Fruit fly (Drosophila melanogaster): ENCODE data around the gene Xe7.

Gene Xe7

dm6 chr3R:5649903-5650302 lies 19.2 kb downstream of the Xe7 start:
- no peak for TF ChIP-seq CG17801 (GFP tag; optimal IDR thresholded peaks at IDR 0.05; ENCODE audit: partially characterized antibody)

dm6 chr3R:5648569-5649476 lies 20.3 kb downstream of the Xe7 start, which contains the start of the genes MTA1-like and Sec23:
Gene MTA1-like (minus strand): TSS chr3R:5648738.
Gene Sec23 (plus strand): TSS chr3R:5649065.
- no peak for TF ChIP-seq CG17801 (GFP tag; optimal IDR thresholded peaks at IDR 0.05; ENCODE audit: partially characterized antibody)

DNA sequence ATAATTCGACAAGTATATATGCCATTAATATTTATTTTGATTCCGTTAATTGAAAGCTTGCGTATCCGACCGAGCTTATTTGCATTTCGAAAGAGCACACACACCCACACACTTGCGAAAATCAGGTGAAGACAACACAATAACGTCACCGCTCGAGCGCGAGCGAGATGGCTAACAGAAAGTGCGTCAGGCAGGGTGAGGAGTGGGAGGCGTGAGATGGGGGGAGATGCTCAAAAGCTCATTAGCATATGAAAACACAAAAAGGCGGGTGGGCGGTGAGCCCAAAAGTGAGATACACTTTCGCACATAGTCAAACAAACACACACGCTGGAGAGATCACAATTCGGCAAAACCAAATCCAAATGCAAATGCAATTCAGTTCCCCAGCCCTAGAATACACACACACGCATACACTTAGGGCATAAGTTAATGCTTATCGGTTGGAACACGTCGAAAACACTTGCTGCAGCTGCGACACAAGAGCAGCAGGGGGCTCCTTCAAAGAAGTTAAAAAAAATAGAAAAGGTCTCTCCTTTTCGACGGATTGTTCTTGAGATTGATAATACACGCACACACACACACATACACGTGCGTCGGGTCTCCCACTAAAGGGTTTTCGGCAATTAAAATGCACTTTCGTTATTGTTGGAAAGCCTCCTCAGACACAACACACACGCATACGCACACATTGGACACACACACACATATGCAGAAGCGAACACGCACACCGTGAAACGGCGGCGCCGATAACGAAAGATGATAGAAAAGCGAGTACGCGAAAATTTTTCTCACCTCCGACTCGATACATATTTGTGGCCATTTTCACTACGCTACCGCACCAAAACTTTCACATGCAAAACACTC lies 21.2 kb downstream of the Xe7 start:
- TF ChIP-seq CG17801 (GFP tag; optimal IDR thresholded peaks at IDR 0.05; ENCODE audit: partially characterized antibody): no peak

dm6 chr3R:5643421-5643820 lies 25.7 kb downstream of the Xe7 start:
- no peak for TF ChIP-seq CG17801 (GFP tag; optimal IDR thresholded peaks at IDR 0.05; ENCODE audit: partially characterized antibody)

DNA sequence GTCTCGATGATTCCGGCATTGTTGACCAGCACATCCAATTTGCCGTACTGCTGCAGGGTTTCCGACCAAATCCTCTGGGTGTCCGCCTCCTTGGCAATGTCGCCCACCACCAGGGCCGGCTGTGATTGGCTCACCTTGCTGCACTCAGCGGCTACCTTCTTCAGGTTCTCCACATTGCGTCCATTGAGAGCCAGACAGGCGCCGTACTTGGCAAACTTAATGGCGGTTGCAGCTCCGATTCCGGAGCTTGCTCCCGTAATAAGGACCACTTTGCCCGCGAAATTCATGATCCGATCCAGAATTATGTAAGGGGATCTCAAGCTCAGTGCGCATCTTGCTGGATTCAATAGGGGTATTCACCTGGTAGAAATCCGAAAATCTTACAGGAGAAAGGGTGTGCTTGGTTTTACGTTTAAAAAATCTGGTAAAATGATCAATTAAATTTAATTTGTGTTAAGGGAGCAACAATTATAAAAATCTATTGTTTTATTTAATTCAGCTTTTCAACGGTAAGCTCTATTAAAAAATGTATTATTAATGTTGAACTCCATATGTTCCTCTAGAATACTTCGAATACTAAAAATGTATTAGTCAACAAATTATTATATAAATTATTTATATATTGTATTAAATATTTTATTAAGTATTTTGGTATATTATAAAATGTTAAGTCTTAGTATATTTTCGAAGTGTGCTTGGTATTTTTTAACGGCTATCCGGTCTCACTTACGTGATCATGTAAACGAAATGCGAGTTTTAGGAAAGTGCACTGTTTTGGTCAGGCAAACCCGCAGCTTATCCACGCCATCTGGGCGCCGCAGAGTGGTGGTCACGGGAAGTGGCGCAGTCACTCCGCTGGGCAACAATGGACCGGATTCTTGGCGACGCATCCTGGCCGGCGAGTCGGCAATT lies 32.4 kb downstream of the Xe7 start, which contains the start of the genes CG31548 and CG12170:
TSS of gene CG31548 (minus strand) at position 334 of the 912 bp plus-strand sequence.
TSS of gene CG12170 (plus strand) at position 716 of the 912 bp plus-strand sequence.
- TF ChIP-seq CG17801 (GFP tag; optimal IDR thresholded peaks at IDR 0.05; ENCODE audit: partially characterized antibody): no peak

- TF ChIP-seq CG17801 (GFP tag; optimal IDR thresholded peaks at IDR 0.05; ENCODE audit: partially characterized antibody): no peak
These were observed 33.6 kb downstream of the Xe7 start, which contains the start of gene CG31546 for dm6 chr3R:5635524-5635923. Gene CG31546 (minus strand): TSS chr3R:5635624.

DNA sequence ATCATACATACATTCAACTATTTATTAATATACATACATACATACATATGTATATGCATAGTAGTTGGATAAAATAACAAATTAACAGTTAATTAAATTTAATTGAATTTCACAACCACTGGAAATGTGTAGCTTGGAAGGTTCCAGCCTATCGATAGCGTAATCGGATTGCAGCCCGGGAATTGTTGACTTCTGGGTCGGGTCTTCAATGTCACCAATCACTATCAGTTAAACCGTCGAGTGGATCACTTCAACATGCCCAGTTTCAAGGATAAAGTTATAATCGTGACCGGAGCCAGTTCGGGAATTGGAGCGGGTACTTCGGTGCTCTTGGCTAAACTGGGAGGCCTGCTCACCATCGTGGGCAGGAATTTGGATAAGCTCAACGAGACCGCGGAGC lies 35.7 kb downstream of the Xe7 start, which contains the start of gene CG12171:
TSS of gene CG12171 (plus strand) at position 191 of the 400 bp plus-strand sequence.
- peak; percentile 57 for TF ChIP-seq CG17801 (GFP tag; optimal IDR thresholded peaks at IDR 0.05; ENCODE audit: partially characterized antibody)

DNA sequence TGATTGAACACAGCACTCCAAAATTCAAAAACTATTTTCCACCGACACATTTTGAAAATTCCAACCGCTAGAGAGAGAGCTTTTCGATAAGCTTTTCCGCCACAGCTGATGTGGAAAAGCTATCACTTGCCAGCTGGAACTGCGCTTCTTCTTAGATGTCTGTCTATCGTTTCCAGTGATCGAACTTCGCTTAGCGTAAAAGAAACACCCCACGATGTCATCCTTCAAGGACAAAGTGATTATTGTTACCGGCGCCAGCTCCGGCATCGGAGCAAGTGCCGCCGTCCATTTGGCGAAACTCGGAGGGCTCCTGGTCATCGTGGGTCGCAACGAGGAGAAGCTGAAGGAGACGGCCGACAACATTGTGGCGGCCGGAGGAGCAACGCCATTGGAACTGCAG lies 37.0 kb downstream of the Xe7 start, which contains the start of gene CG31549:
TSS of gene CG31549 (plus strand) at position 11 of the 400 bp plus-strand sequence.
- TF ChIP-seq CG17801 (GFP tag; optimal IDR thresholded peaks at IDR 0.05; ENCODE audit: partially characterized antibody): peak; percentile 57

DNA sequence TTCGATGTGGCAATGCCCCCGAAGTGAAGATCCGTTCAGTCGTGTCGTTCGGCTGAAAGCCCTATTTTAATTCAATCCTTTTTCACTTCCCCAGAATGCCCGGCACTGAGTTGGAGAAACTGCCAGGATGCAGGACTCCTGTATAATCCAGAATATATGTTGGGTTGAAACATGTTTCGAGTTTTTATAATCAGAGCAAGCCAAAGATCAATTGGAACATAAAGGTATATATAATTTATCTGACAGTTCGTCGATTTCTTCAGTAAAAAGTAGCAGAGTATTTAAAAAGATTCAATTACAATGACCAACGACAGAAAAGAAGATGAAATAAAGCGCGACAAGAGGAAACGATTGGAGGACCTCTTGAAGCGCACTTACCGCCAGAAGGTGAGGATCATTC lies 41.6 kb downstream of the Xe7 start, which contains the start of gene CG31551:
TSS of gene CG31551 (plus strand) at position 301 of the 400 bp plus-strand sequence.
- TF ChIP-seq CG17801 (GFP tag; optimal IDR thresholded peaks at IDR 0.05; ENCODE audit: partially characterized antibody): no peak

- TF ChIP-seq CG17801 (GFP tag; optimal IDR thresholded peaks at IDR 0.05; ENCODE audit: partially characterized antibody): peak; percentile 90
These were observed 44.8 kb downstream of the Xe7 start, which contains the start of the genes Dph4, Spec2 and RpL13A for dm6 chr3R:5624115-5624878. Gene Dph4 (minus strand): TSS chr3R:5624125. Gene Spec2 (minus strand): TSS chr3R:5624125. Gene RpL13A (plus strand): TSS chr3R:5624474.

- TF ChIP-seq CG17801 (GFP tag; optimal IDR thresholded peaks at IDR 0.05; ENCODE audit: partially characterized antibody): peak; percentile 76
These were observed 46.0 kb downstream of the Xe7 start for dm6 chr3R:5622985-5623630.

DNA sequence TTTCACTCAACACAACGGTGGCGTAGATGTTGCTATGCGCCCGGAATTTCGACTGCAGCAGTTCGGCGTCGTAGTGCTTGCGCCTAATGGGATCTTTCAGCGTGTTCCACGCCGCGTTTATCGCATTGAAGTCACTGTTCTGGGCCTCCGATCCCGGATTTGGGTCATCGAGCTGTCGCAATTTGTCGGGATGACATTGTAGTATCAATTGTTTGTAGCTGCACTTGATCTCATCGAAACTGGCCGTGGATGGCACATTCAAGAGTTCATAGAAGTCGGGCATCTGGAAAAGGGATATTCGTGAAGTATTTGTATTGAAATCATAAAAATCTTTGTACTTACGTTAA lies 46.8 kb downstream of the Xe7 start:
- no peak for TF ChIP-seq CG17801 (GFP tag; optimal IDR thresholded peaks at IDR 0.05; ENCODE audit: partially characterized antibody)
